Fruit fly (Drosophila melanogaster) whole organism, pupa: ENCODE measurements around the gene mRpS31.

Source experiments
- CG17806 ChIP-seq: fragments of 200-800 bp; sonication (Bioruptor generic); optimal IDR thresholded peaks from 2 replicates; lab custom pipeline; 2018; ENCODE audit warnings: missing biosample characterization, mild to moderate bottlenecking, missing genetic modification characterization, moderate library complexity
- CG34367 ChIP-seq: fragments of 200-800 bp; sonication (Bioruptor generic); optimal IDR thresholded peaks from 2 replicates; lab custom pipeline; 2018; ENCODE audit warnings: missing biosample characterization, mild to moderate bottlenecking, missing genetic modification characterization

DNA sequence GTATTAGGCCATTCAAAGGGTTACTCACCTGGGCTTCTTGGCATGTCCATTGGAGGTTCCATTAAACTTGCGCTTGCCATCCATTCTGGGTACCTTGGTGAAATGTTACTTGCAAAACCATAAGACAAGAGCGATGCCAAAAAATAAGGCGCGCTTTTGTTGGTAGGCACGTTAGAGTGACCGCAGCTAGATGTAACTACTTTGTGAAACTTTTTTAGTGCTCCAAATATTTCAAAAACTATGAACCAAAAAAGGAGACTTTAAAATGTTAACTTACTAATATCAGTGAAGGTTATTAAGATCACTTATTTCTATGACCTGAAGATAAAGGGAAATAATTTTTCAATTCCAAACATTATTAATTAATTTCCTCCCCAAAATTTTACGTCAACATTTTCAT, 17.4 kb upstream of the mRpS31 start, which contains the start of gene PolD1:
- TF ChIP-seq CG34367 (tag; lab: Kevin White, UChicago) = no peak
- TF ChIP-seq CG17806 (tag; lab: Kevin White, UChicago) = no peak
